Worm (Caenorhabditis elegans): ENCODE measurements around the gene egl-45.

ce11 chrIII:7818965-7819364 is 9.5 kb downstream of the egl-45 start:
- TF ChIP-seq klf-2 (GFP tag; conservative IDR thresholded peaks at IDR 0.05) = no peak
- no peak for TF ChIP-seq ztf-23 (GFP tag; IDR thresholded peaks at IDR 0.05)
- no peak for TF ChIP-seq tab-1 (GFP tag; IDR thresholded peaks at IDR 0.05)
- no peak for TF ChIP-seq med-1 (GFP tag; optimal IDR thresholded peaks at IDR 0.05; ENCODE audit: insufficient read depth)
- no peak for TF ChIP-seq ref-1 (GFP tag; conservative IDR thresholded peaks at IDR 0.05)

Data from whole organism, midembryonic.